Fruit fly (Drosophila melanogaster) whole organism, embryonic: ENCODE data around the gene CG1738.

Experiments used
- B-H2 ChIP-seq: fragments of 200-800 bp; sonication (Bioruptor generic); optimal IDR thresholded peaks from 2 replicates; lab custom pipeline; 2018; ENCODE audit warnings: missing biosample characterization, mild to moderate bottlenecking, missing genetic modification characterization
- CG10267 ChIP-seq: fragments of 200-800 bp; sonication (Bioruptor generic); optimal IDR thresholded peaks from 2 replicates; lab custom pipeline; 2018; ENCODE audit warnings: missing biosample characterization, mild to moderate bottlenecking, missing genetic modification characterization, moderate library complexity
- CG10431 ChIP-seq: fragments of 200-800 bp; sonication (Bioruptor generic); optimal IDR thresholded peaks from 3 replicates; lab custom pipeline; 2018; ENCODE audit warnings: missing biosample characterization, mild to moderate bottlenecking, missing genetic modification characterization
- CG12391 ChIP-seq: fragments of 200-800 bp; sonication (Bioruptor generic); optimal IDR thresholded peaks from 3 replicates; lab custom pipeline; 2018; ENCODE audit warnings: missing biosample characterization, mild to moderate bottlenecking, missing genetic modification characterization, moderate library complexity
- CG12659 ChIP-seq: fragments of 200-800 bp; sonication (Bioruptor generic); optimal IDR thresholded peaks from 3 replicates; lab custom pipeline; 2017; ENCODE audit warnings: mild to moderate bottlenecking, missing biosample characterization, missing genetic modification reagents, missing genetic modification characterization
- CG12942 ChIP-seq: fragments of 200-800 bp; sonication (Bioruptor generic); optimal IDR thresholded peaks from 3 replicates; lab custom pipeline; 2016; ENCODE audit warnings: missing biosample characterization, missing genetic modification characterization
- CG13424 ChIP-seq: fragments of 200-800 bp; sonication (Bioruptor generic); optimal IDR thresholded peaks from 2 replicates; lab custom pipeline; 2019; ENCODE audit warnings: missing biosample characterization, mild to moderate bottlenecking, missing genetic modification characterization, moderate library complexity
- CG13624 ChIP-seq: fragments of 200-800 bp; sonication (Bioruptor generic); optimal IDR thresholded peaks from 2 replicates; lab custom pipeline; 2016; ENCODE audit warnings: missing biosample characterization, missing genetic modification characterization
- CG13775 ChIP-seq: fragments of 200-800 bp; sonication (Bioruptor generic); optimal IDR thresholded peaks from 3 replicates; lab custom pipeline; 2017; ENCODE audit warnings: missing biosample characterization, mild to moderate bottlenecking, missing genetic modification characterization
- CG1603 ChIP-seq: fragments of 200-800 bp; sonication (Bioruptor generic); optimal IDR thresholded peaks from 2 replicates; lab custom pipeline; 2019; ENCODE audit warnings: missing biosample characterization, mild to moderate bottlenecking, missing genetic modification characterization, moderate library complexity
- CG17829 ChIP-seq: fragments of 200-800 bp; optimal IDR thresholded peaks from 2 replicates; lab custom pipeline; 2019; ENCODE audit warnings: missing biosample characterization, mild to moderate bottlenecking, missing genetic modification characterization, moderate library complexity
- CG2116 ChIP-seq: fragments of 200-800 bp; sonication (Bioruptor generic); optimal IDR thresholded peaks from 3 replicates; lab custom pipeline; 2018; ENCODE audit warnings: missing biosample characterization, mild to moderate bottlenecking, missing genetic modification characterization
- CG30431 ChIP-seq: fragments of 200-800 bp; sonication (Bioruptor generic); optimal IDR thresholded peaks from 2 replicates; lab custom pipeline; 2017; ENCODE audit warnings: missing biosample characterization, missing genetic modification characterization
- CG31365 ChIP-seq: fragments of 200-800 bp; sonication (Bioruptor generic); optimal IDR thresholded peaks from 2 replicates; lab custom pipeline; 2018; ENCODE audit warnings: missing biosample characterization, mild to moderate bottlenecking, missing genetic modification characterization
- CG3281 ChIP-seq: fragments of 200-800 bp; sonication (Bioruptor generic); optimal IDR thresholded peaks from 3 replicates; lab custom pipeline; 2017; ENCODE audit warnings: missing biosample characterization, mild to moderate bottlenecking, missing genetic modification characterization
- CG8290 ChIP-seq, 3 experiments: fragments of 200-800 bp; sonication (Bioruptor generic); optimal IDR thresholded peaks; 2 replicates each; lab custom pipeline; 2016 to 2019; ENCODE audit warnings: missing biosample characterization in 3 of 3, missing genetic modification characterization in 3 of 3, mild to moderate bottlenecking in 2 of 3, moderate library complexity in 1 of 3
- CG8388 ChIP-seq: fragments of 200-800 bp; sonication (Bioruptor generic); optimal IDR thresholded peaks from 2 replicates; lab custom pipeline; 2019; ENCODE audit warnings: missing biosample characterization, mild to moderate bottlenecking, missing genetic modification characterization, moderate library complexity
- CHES-1-like ChIP-seq: fragments of 200-800 bp; sonication (Bioruptor generic); optimal IDR thresholded peaks from 2 replicates; lab custom pipeline; 2016; ENCODE audit warnings: missing biosample characterization, missing genetic modification characterization
- D19B ChIP-seq: fragments of 200-800 bp; sonication (Bioruptor generic); optimal IDR thresholded peaks from 2 replicates; lab custom pipeline; 2017; ENCODE audit warnings: missing biosample characterization, mild to moderate bottlenecking, missing genetic modification characterization
- Dbx ChIP-seq: fragments of 200-800 bp; sonication (Bioruptor generic); IDR thresholded peaks from 3 replicates; pipeline ENCODE4 v1.3.6; 2022; ENCODE audit warnings: missing biosample characterization, missing genetic modification characterization
- Deaf1 ChIP-seq: fragments of 200-800 bp; optimal IDR thresholded peaks from 3 replicates; lab custom pipeline; 2019; ENCODE audit warnings: missing biosample characterization, mild to moderate bottlenecking, missing genetic modification characterization, moderate library complexity
- Dip2 ChIP-seq: fragments of 200-800 bp; sonication (Bioruptor generic); IDR thresholded peaks from 2 replicates; pipeline ENCODE4 v1.3.6; 2022; ENCODE audit warnings: missing biosample characterization, missing genetic modification characterization
- Dp ChIP-seq: fragments of 200-800 bp; sonication (Bioruptor generic); optimal IDR thresholded peaks from 2 replicates; lab custom pipeline; 2018; ENCODE audit warnings: missing biosample characterization, mild to moderate bottlenecking, missing genetic modification characterization, moderate library complexity
- Ets65A ChIP-seq: fragments of 200-800 bp; sonication (Bioruptor generic); peaks from one replicate; lab custom pipeline; 2016; ENCODE audit warnings: missing biosample characterization, missing genetic modification characterization
- Fer2 ChIP-seq: fragments of 200-800 bp; sonication (Bioruptor generic); optimal IDR thresholded peaks from 2 replicates; lab custom pipeline; 2018; ENCODE audit warnings: missing biosample characterization, mild to moderate bottlenecking, missing genetic modification characterization, moderate library complexity
- NK7.1 ChIP-seq: fragments of 200-800 bp; sonication (Bioruptor generic); optimal IDR thresholded peaks from 3 replicates; lab custom pipeline; 2016; ENCODE audit warnings: missing biosample characterization, missing genetic modification characterization
- Opbp ChIP-seq: fragments of 200-800 bp; sonication (Bioruptor generic); IDR thresholded peaks from 3 replicates; pipeline ENCODE4 v1.3.6; 2022; ENCODE audit warnings: missing biosample characterization, missing genetic modification characterization; ENCODE audit not compliant: partially characterized antibody
- al ChIP-seq: fragments of 200-800 bp; sonication (Bioruptor generic); IDR thresholded peaks from 2 replicates; pipeline ENCODE4 v1.3.6; 2022; ENCODE audit warnings: missing biosample characterization, missing genetic modification characterization
- ara ChIP-seq: fragments of 200-800 bp; sonication (Bioruptor generic); IDR thresholded peaks from 2 replicates; pipeline ENCODE4 v1.3.6; 2022; ENCODE audit warnings: missing biosample characterization, missing genetic modification characterization
- br ChIP-seq: fragments of >200 bp; optimal IDR thresholded peaks from 2 replicates; lab custom pipeline; 2017
- bsh ChIP-seq, 2 experiments: fragments of 200-800 bp; sonication (Bioruptor generic); optimal IDR thresholded peaks; 2 replicates each; lab custom pipeline; 2017 to 2018; ENCODE audit warnings: mild to moderate bottlenecking in 2 of 2, missing biosample characterization in 2 of 2, missing genetic modification characterization in 2 of 2, moderate library complexity in 1 of 2
- btn ChIP-seq: fragments of 200-800 bp; sonication (Bioruptor generic); optimal IDR thresholded peaks from 2 replicates; lab custom pipeline; 2016; ENCODE audit warnings: missing biosample characterization, missing genetic modification characterization
- dm ChIP-seq: fragments of 200-800 bp; sonication (Bioruptor generic); optimal IDR thresholded peaks from 3 replicates; lab custom pipeline; 2016; ENCODE audit warnings: missing biosample characterization, missing genetic modification characterization
- esg ChIP-seq: fragments of 200-800 bp; sonication (Bioruptor generic); conservative IDR thresholded peaks from 2 replicates; pipeline ENCODE4 v1.3.6; 2022; ENCODE audit warnings: missing biosample characterization, missing genetic modification characterization
- gcm ChIP-seq: fragments of 200-800 bp; sonication (Bioruptor generic); optimal IDR thresholded peaks from 2 replicates; lab custom pipeline; 2019; ENCODE audit warnings: missing biosample characterization, mild to moderate bottlenecking, missing genetic modification characterization, moderate library complexity
- gfzf ChIP-seq: fragments of 200-800 bp; sonication (Bioruptor generic); optimal IDR thresholded peaks from 2 replicates; lab custom pipeline; 2016; ENCODE audit warnings: missing biosample characterization, mild to moderate bottlenecking, missing genetic modification characterization, moderate library complexity
- gsb ChIP-seq: fragments of 200-800 bp; sonication (Bioruptor generic); IDR thresholded peaks from 2 replicates; pipeline ENCODE4 v1.3.6; 2022; ENCODE audit warnings: missing biosample characterization, missing genetic modification characterization
- kah ChIP-seq: fragments of 200-800 bp; sonication (Bioruptor generic); optimal IDR thresholded peaks from 2 replicates; lab custom pipeline; 2018; ENCODE audit warnings: missing biosample characterization, mild to moderate bottlenecking, missing genetic modification characterization
- kay ChIP-seq: fragments of 200-800 bp; sonication (Bioruptor generic); optimal IDR thresholded peaks from 2 replicates; lab custom pipeline; 2016; ENCODE audit warnings: missing biosample characterization, missing genetic modification characterization
- lab ChIP-seq: fragments of 200-800 bp; sonication (Bioruptor generic); optimal IDR thresholded peaks from 3 replicates; lab custom pipeline; 2017; ENCODE audit warnings: missing biosample characterization, missing genetic modification characterization, mild to moderate bottlenecking, moderate library complexity, missing genetic modification reagents
- lbe ChIP-seq: fragments of 200-800 bp; sonication (Bioruptor generic); optimal IDR thresholded peaks from 2 replicates; lab custom pipeline; 2016; ENCODE audit warnings: missing biosample characterization, mild to moderate bottlenecking, missing genetic modification characterization
- lilli ChIP-seq: fragments of 200-800 bp; sonication (Bioruptor generic); optimal IDR thresholded peaks from 3 replicates; lab custom pipeline; 2016; ENCODE audit warnings: missing biosample characterization, missing genetic modification characterization
- mam ChIP-seq: fragments of 200-800 bp; sonication (Bioruptor generic); optimal IDR thresholded peaks from 3 replicates; lab custom pipeline; 2016; ENCODE audit warnings: missing biosample characterization, missing genetic modification characterization
- pan ChIP-seq, 4 experiments: fragments of >200 bp in 3 of 4; fragments of 200-800 bp in 1 of 4; sonication (Bioruptor generic) in 1 of 4; optimal IDR thresholded peaks in 3 of 4; IDR thresholded peaks in 1 of 4; 2 replicates each; pipeline versions ENCODE4 v1.3.6 to Lab custom; 2017 to 2022; ENCODE audit warnings: missing biosample characterization in 2 of 4, missing genetic modification characterization in 2 of 4, mixed read lengths in 1 of 4
- pita ChIP-seq: fragments of 200-800 bp; sonication (Bioruptor generic); optimal IDR thresholded peaks from 2 replicates; lab custom pipeline; 2017; ENCODE audit warnings: missing biosample characterization, mild to moderate bottlenecking, missing genetic modification characterization
- run ChIP-seq: fragments of 200-800 bp; sonication (Bioruptor generic); optimal IDR thresholded peaks from 3 replicates; lab custom pipeline; 2018; ENCODE audit warnings: missing biosample characterization, mild to moderate bottlenecking, missing genetic modification characterization
- sisA ChIP-seq: fragments of 200-800 bp; sonication (Bioruptor generic); IDR thresholded peaks from 2 replicates; pipeline ENCODE4 v1.3.6; 2022; ENCODE audit warnings: missing biosample characterization, missing genetic modification characterization
- slbo ChIP-seq: fragments of 200-800 bp; sonication (Bioruptor generic); IDR thresholded peaks from 2 replicates; pipeline ENCODE4 v1.3.6; 2022; ENCODE audit warnings: missing biosample characterization, missing genetic modification characterization
- so ChIP-seq: fragments of 200-800 bp; sonication (Bioruptor generic); IDR thresholded peaks from 3 replicates; pipeline ENCODE4 v1.3.6; 2022; ENCODE audit warnings: missing biosample characterization, missing genetic modification characterization
- stwl ChIP-seq: fragments of 200-800 bp; sonication (Bioruptor generic); optimal IDR thresholded peaks from 3 replicates; lab custom pipeline; 2018; ENCODE audit warnings: missing biosample characterization, mild to moderate bottlenecking, missing genetic modification characterization, moderate library complexity
- trem ChIP-seq: fragments of 200-800 bp; optimal IDR thresholded peaks from 3 replicates; lab custom pipeline; 2019; ENCODE audit warnings: missing biosample characterization, mild to moderate bottlenecking, missing genetic modification characterization, moderate library complexity

Gene CG1738

dm6 chrX:11347809-11348208 lies 1.0 kb upstream of the CG1738 start, which contains the start of the genes GCS1 and CG11756 (continued):
- TF ChIP-seq Fer2 (tag; lab: Kevin White, UChicago) = no peak
- peak; percentile 16 for TF ChIP-seq dm
- TF ChIP-seq Dp = peak; percentile 52
- TF ChIP-seq sisA = no peak
- TF ChIP-seq CG17829 (tag; lab: Kevin White, UChicago) = peak; percentile 2
- TF ChIP-seq br (lab: Kevin White, UChicago) = no peak
- peak; percentile 5 for TF ChIP-seq stwl (tag; lab: Kevin White, UChicago)
- no peak for TF ChIP-seq D19B (GFP tag; lab: Kevin White, UChicago)
- no peak for TF ChIP-seq CG8388 (GFP tag; lab: Kevin White, UChicago)
- TF ChIP-seq CHES-1-like = peak; percentile 3
- TF ChIP-seq CG1603 (tag; lab: Kevin White, UChicago) = peak; percentile 24
- peak; percentile 50 for TF ChIP-seq gfzf
- TF ChIP-seq CG12942 (GFP tag; lab: Kevin White, UChicago) = no peak
- no peak for TF ChIP-seq run (tag; lab: Kevin White, UChicago)
- peak; percentile 27 for TF ChIP-seq CG10267
- TF ChIP-seq btn (GFP tag; lab: Kevin White, UChicago) = no peak
- TF ChIP-seq bsh (GFP tag; optimal IDR thresholded peaks at IDR 0.05; lab: Kevin White, UChicago) = no peak
- TF ChIP-seq pita (GFP tag; lab: Kevin White, UChicago) = peak; percentile 45
- no peak for TF ChIP-seq lbe
- TF ChIP-seq kah = no peak
- no peak for TF ChIP-seq lilli (GFP tag; lab: Kevin White, UChicago)
- TF ChIP-seq trem (tag; lab: Kevin White, UChicago) = peak; percentile 37
- no peak for TF ChIP-seq gsb (GFP tag; lab: Robert Waterston, UW)

dm6 chrX:11349780-11350179 lies 931 bp downstream of the CG1738 start, which contains the start of gene NdufV3:
Gene NdufV3, plus strand, starts transcription at chrX:11349998.
- TF ChIP-seq ara (no peak), gcm (GFP tag; lab: Kevin White, UChicago) (no peak), esg (GFP tag; lab: Robert Waterston, UW) (no peak), CG3281 (GFP tag; lab: Kevin White, UChicago) (peak; percentile 1), CG13624 (GFP tag; lab: Kevin White, UChicago) (no peak), CG8290 (GFP tag; optimal IDR thresholded peaks at IDR 0.05; lab: Kevin White, UChicago) (no peak), CG8290 (tag; optimal IDR thresholded peaks at IDR 0.05; lab: Kevin White, UChicago) (peak in 1 of 2 experiments; percentile 69), Deaf1 (no peak), CG31365 (tag; lab: Kevin White, UChicago) (no peak), Dp (peak; percentile 31), CG10431 (GFP tag; lab: Kevin White, UChicago) (no peak), Dbx (GFP tag; lab: Robert Waterston, UW) (no peak), CG13775 (GFP tag; lab: Kevin White, UChicago) (no peak), slbo (GFP tag; lab: Robert Waterston, UW) (peak; percentile 63), pan (optimal IDR thresholded peaks at IDR 0.05; lab: Kevin White, UChicago) (no peak), pan (GFP tag; optimal IDR thresholded peaks at IDR 0.05 in 1 of 2, IDR thresholded peaks at IDR 0.05 in 1 of 2) (no peak), NK7.1 (no peak), CG12659 (GFP tag; lab: Kevin White, UChicago) (peak; percentile 10), so (GFP tag; lab: Robert Waterston, UW) (no peak), lab (GFP tag; lab: Kevin White, UChicago) (peak; percentile 14), CG12391 (tag; lab: Kevin White, UChicago) (peak; percentile 9), Ets65A (GFP tag; lab: Kevin White, UChicago) (peak; percentile 79), kay (GFP tag; lab: Kevin White, UChicago) (no peak), al (GFP tag; lab: Robert Waterston, UW) (no peak), CG2116 (GFP tag; lab: Kevin White, UChicago) (no peak), CG13424 (tag; lab: Kevin White, UChicago) (peak; percentile 31), mam (GFP tag; lab: Kevin White, UChicago) (peak; percentile 34), B-H2 (peak; percentile 41), gfzf (peak; percentile 2), CG30431 (GFP tag; lab: Kevin White, UChicago) (no peak), Dip2 (GFP tag; lab: Robert Waterston, UW) (no peak), Opbp (GFP tag; lab: Robert Waterston, UW) (no peak)
